Fruit fly (Drosophila melanogaster): ENCODE measurements around the gene CG5823.

CG5823 gene

DNA sequence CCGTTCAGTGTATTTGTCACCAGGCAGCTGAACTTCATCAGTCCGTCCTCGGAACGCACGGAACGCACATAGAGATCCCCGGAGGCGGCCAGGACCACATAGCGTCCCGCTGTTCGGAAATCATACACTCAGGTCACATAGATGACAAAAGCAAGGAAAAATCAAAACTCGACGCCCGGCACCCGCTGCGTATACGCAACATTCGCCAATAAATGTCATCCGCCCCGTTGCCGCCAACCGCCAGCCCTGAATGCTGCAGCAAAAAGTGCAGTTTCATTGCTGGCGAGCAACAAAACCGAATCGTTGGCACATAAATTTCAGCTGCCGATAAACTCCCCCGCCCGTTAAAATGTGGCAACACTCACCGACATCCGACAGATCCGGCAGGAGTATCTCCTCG, 42.3 kb downstream of the CG5823 start:
- no peak for TF ChIP-seq Hr78 (GFP tag; optimal IDR thresholded peaks at IDR 0.05)
- no peak for TF ChIP-seq rgr (GFP tag; optimal IDR thresholded peaks at IDR 0.05)
